Fruit fly (Drosophila melanogaster) whole organism, embryonic: ENCODE measurements around the gene MESR3.

Source experiments
- Adf1 ChIP-seq: fragments of 200-800 bp; sonication (Bioruptor generic); IDR thresholded peaks from 2 replicates; pipeline ENCODE4 v1.3.6; 2022; ENCODE audit warnings: missing biosample characterization, missing genetic modification characterization
- Awh ChIP-seq: fragments of 200-800 bp; sonication (Bioruptor generic); IDR thresholded peaks from 2 replicates; pipeline ENCODE4, ENCODE4 v1.3.6; 2022; ENCODE audit warnings: missing biosample characterization, missing genetic modification characterization
- Bgb ChIP-seq: fragments of 200-800 bp; sonication (Bioruptor generic); IDR thresholded peaks from 2 replicates; pipeline ENCODE4 v1.3.6; 2022; ENCODE audit warnings: missing biosample characterization, missing genetic modification characterization; ENCODE audit not compliant: partially characterized antibody
- Blimp-1 ChIP-seq: fragments of 200-800 bp; sonication (Bioruptor generic); optimal IDR thresholded peaks from 3 replicates; lab custom pipeline; 2018; ENCODE audit warnings: missing biosample characterization, missing genetic modification characterization, mild to moderate bottlenecking, moderate library complexity, missing genetic modification reagents
- Bteb2 ChIP-seq: fragments of 200-800 bp; sonication (Bioruptor generic); optimal IDR thresholded peaks from 2 replicates; lab custom pipeline; 2016; ENCODE audit warnings: missing biosample characterization, missing genetic modification characterization
- CG10565 ChIP-seq: fragments of 200-800 bp; sonication (Bioruptor generic); optimal IDR thresholded peaks from 3 replicates; lab custom pipeline; 2016; ENCODE audit warnings: missing biosample characterization, mild to moderate bottlenecking, missing genetic modification characterization
- CG10654 ChIP-seq: fragments of 200-800 bp; sonication (Bioruptor generic); optimal IDR thresholded peaks from 2 replicates; lab custom pipeline; 2016; ENCODE audit warnings: missing biosample characterization, missing genetic modification characterization
- CG12155 ChIP-seq: fragments of 200-800 bp; sonication (Bioruptor generic); optimal IDR thresholded peaks from 3 replicates; lab custom pipeline; 2016; ENCODE audit warnings: missing biosample characterization, missing genetic modification characterization
- CG12236 ChIP-seq: fragments of 200-800 bp; sonication (Bioruptor generic); optimal IDR thresholded peaks from 2 replicates; lab custom pipeline; 2016; ENCODE audit warnings: missing biosample characterization, missing genetic modification characterization
- CG13296 ChIP-seq: fragments of 200-800 bp; sonication (Bioruptor generic); optimal IDR thresholded peaks from 3 replicates; lab custom pipeline; 2018; ENCODE audit warnings: missing biosample characterization, mild to moderate bottlenecking, missing genetic modification characterization
- CG14441 ChIP-seq: fragments of 200-800 bp; sonication (Bioruptor generic); IDR thresholded peaks from 2 replicates; pipeline ENCODE4 v1.3.6; 2022; ENCODE audit warnings: missing biosample characterization, missing genetic modification characterization
- CG15601 ChIP-seq: fragments of 200-800 bp; sonication (Bioruptor generic); optimal IDR thresholded peaks from 3 replicates; lab custom pipeline; 2019; ENCODE audit warnings: missing biosample characterization, mild to moderate bottlenecking, missing genetic modification characterization, moderate library complexity
- CG17612 ChIP-seq: fragments of 200-800 bp; sonication (Bioruptor generic); IDR thresholded peaks from 2 replicates; pipeline ENCODE4 v1.3.6; 2022; ENCODE audit warnings: missing biosample characterization, missing genetic modification characterization
- CG17829 ChIP-seq: fragments of 200-800 bp; optimal IDR thresholded peaks from 2 replicates; lab custom pipeline; 2019; ENCODE audit warnings: missing biosample characterization, mild to moderate bottlenecking, missing genetic modification characterization, moderate library complexity
- CG2875 ChIP-seq: fragments of 200-800 bp; sonication (Bioruptor generic); optimal IDR thresholded peaks from 2 replicates; lab custom pipeline; 2017; ENCODE audit warnings: missing biosample characterization, mild to moderate bottlenecking, missing genetic modification characterization, missing genetic modification reagents
- CG3163 ChIP-seq: fragments of 200-800 bp; sonication (Bioruptor generic); optimal IDR thresholded peaks from 3 replicates; lab custom pipeline; 2016; ENCODE audit warnings: missing biosample characterization, missing genetic modification characterization
- CG42726 ChIP-seq: fragments of 200-800 bp; sonication (Bioruptor generic); IDR thresholded peaks from 2 replicates; pipeline ENCODE4 v1.3.6; 2022; ENCODE audit warnings: missing biosample characterization, missing genetic modification characterization; ENCODE audit not compliant: partially characterized antibody
- CG4360 ChIP-seq: fragments of 200-800 bp; sonication (Bioruptor generic); IDR thresholded peaks from 2 replicates; pipeline ENCODE4 v1.3.6; 2022; ENCODE audit warnings: missing biosample characterization, missing genetic modification characterization
- CG5245 ChIP-seq: fragments of 200-800 bp; sonication (Bioruptor generic); optimal IDR thresholded peaks from 3 replicates; lab custom pipeline; 2016; ENCODE audit warnings: missing biosample characterization, missing genetic modification characterization
- CG6689 ChIP-seq: fragments of 200-800 bp; sonication (Bioruptor generic); IDR thresholded peaks from 2 replicates; pipeline ENCODE4 v1.3.6; 2022; ENCODE audit warnings: missing biosample characterization, missing genetic modification characterization
- CG7556 ChIP-seq: fragments of 200-800 bp; sonication (Bioruptor generic); optimal IDR thresholded peaks from 2 replicates; lab custom pipeline; 2017; ENCODE audit warnings: missing biosample characterization, mild to moderate bottlenecking, missing genetic modification characterization
- CG8944 ChIP-seq: fragments of 200-800 bp; sonication (Bioruptor generic); optimal IDR thresholded peaks from 3 replicates; lab custom pipeline; 2016; ENCODE audit warnings: missing biosample characterization, missing genetic modification characterization
- CG9437 ChIP-seq: fragments of 200-800 bp; sonication (Bioruptor generic); optimal IDR thresholded peaks from 2 replicates; lab custom pipeline; 2018; ENCODE audit warnings: missing biosample characterization, mild to moderate bottlenecking, missing genetic modification characterization
- Dek ChIP-seq: fragments of 200-800 bp; sonication (Bioruptor generic); optimal IDR thresholded peaks from 3 replicates; lab custom pipeline; 2019; ENCODE audit warnings: missing biosample characterization, mild to moderate bottlenecking, missing genetic modification characterization, moderate library complexity
- Doc3 ChIP-seq: fragments of 200-800 bp; sonication (Bioruptor generic); IDR thresholded peaks from 3 replicates; pipeline ENCODE4 v1.3.6; 2022; ENCODE audit warnings: missing biosample characterization, missing genetic modification characterization; ENCODE audit not compliant: partially characterized antibody
- E2f2 ChIP-seq: fragments of 200-800 bp; sonication (Bioruptor generic); IDR thresholded peaks from 2 replicates; pipeline ENCODE4 v1.3.6; 2022; ENCODE audit warnings: missing biosample characterization, missing genetic modification characterization
- Fer1 ChIP-seq: fragments of 200-800 bp; sonication (Bioruptor generic); optimal IDR thresholded peaks from 2 replicates; lab custom pipeline; 2017; ENCODE audit warnings: missing biosample characterization, mild to moderate bottlenecking, missing genetic modification characterization
- Hey ChIP-seq: fragments of 200-800 bp; sonication (Bioruptor generic); optimal IDR thresholded peaks from 3 replicates; lab custom pipeline; 2018; ENCODE audit warnings: missing biosample characterization, mild to moderate bottlenecking, missing genetic modification characterization
- MTF-1 ChIP-seq: fragments of 200-800 bp; sonication (Bioruptor generic); optimal IDR thresholded peaks from 2 replicates; lab custom pipeline; 2018; ENCODE audit warnings: missing biosample characterization, mild to moderate bottlenecking, missing genetic modification characterization, borderline replicate concordance
- NC2α ChIP-seq: fragments of 200-800 bp; sonication (Bioruptor generic); optimal IDR thresholded peaks from 2 replicates; lab custom pipeline; 2016; ENCODE audit warnings: missing biosample characterization, missing genetic modification characterization
- Nf-YA ChIP-seq: fragments of 200-800 bp; sonication (Bioruptor generic); IDR thresholded peaks from 2 replicates; pipeline ENCODE4 v1.3.6; 2022; ENCODE audit warnings: missing biosample characterization, missing genetic modification characterization
- Oli ChIP-seq: fragments of 200-800 bp; sonication (Bioruptor generic); optimal IDR thresholded peaks from 2 replicates; lab custom pipeline; 2018; ENCODE audit warnings: missing biosample characterization, mild to moderate bottlenecking, missing genetic modification characterization, moderate library complexity
- ap ChIP-seq: fragments of 200-800 bp; sonication (Bioruptor generic); IDR thresholded peaks from 2 replicates; pipeline ENCODE4 v1.3.6; 2022; ENCODE audit warnings: missing biosample characterization, missing genetic modification characterization
- corto ChIP-seq: fragments of 200-800 bp; sonication (Bioruptor generic); optimal IDR thresholded peaks from 2 replicates; lab custom pipeline; 2016; ENCODE audit warnings: missing biosample characterization, mild to moderate bottlenecking, missing genetic modification characterization, moderate library complexity
- dm ChIP-seq: fragments of 200-800 bp; sonication (Bioruptor generic); optimal IDR thresholded peaks from 3 replicates; lab custom pipeline; 2016; ENCODE audit warnings: missing biosample characterization, missing genetic modification characterization
- ems ChIP-seq: fragments of 200-800 bp; sonication (Bioruptor generic); optimal IDR thresholded peaks from 3 replicates; lab custom pipeline; 2016; ENCODE audit warnings: missing biosample characterization, missing genetic modification characterization
- fd3F ChIP-seq: fragments of 200-800 bp; sonication (Bioruptor generic); optimal IDR thresholded peaks from 2 replicates; lab custom pipeline; 2018; ENCODE audit warnings: missing biosample characterization, mild to moderate bottlenecking, missing genetic modification characterization, moderate library complexity
- gsb ChIP-seq: fragments of 200-800 bp; sonication (Bioruptor generic); IDR thresholded peaks from 2 replicates; pipeline ENCODE4 v1.3.6; 2022; ENCODE audit warnings: missing biosample characterization, missing genetic modification characterization
- jigr1 ChIP-seq: fragments of 200-800 bp; sonication (Bioruptor generic); IDR thresholded peaks from 3 replicates; pipeline ENCODE4 v1.3.6; 2022; ENCODE audit warnings: missing biosample characterization, missing genetic modification characterization
- jing ChIP-seq: fragments of 200-800 bp; sonication (Bioruptor generic); optimal IDR thresholded peaks from 2 replicates; lab custom pipeline; 2018; ENCODE audit warnings: missing biosample characterization, mild to moderate bottlenecking, missing genetic modification characterization
- peb ChIP-seq: fragments of 200-800 bp; sonication (Bioruptor generic); IDR thresholded peaks from 2 replicates; pipeline ENCODE4 v1.3.6; 2022; ENCODE audit warnings: missing biosample characterization, missing genetic modification characterization
- pum ChIP-seq: fragments of 200-800 bp; sonication (Bioruptor generic); optimal IDR thresholded peaks from 2 replicates; lab custom pipeline; 2016; ENCODE audit warnings: missing biosample characterization, missing genetic modification characterization
- scrt ChIP-seq: fragments of 200-800 bp; sonication (Bioruptor generic); optimal IDR thresholded peaks from 2 replicates; lab custom pipeline; 2018; ENCODE audit warnings: missing biosample characterization, mild to moderate bottlenecking, missing genetic modification characterization, moderate library complexity
- sim ChIP-seq: fragments of 200-800 bp; sonication (Bioruptor generic); IDR thresholded peaks from 2 replicates; pipeline ENCODE4 v1.3.6; 2022; ENCODE audit warnings: missing biosample characterization, missing genetic modification characterization
- sima ChIP-seq: fragments of 200-800 bp; sonication (Bioruptor generic); optimal IDR thresholded peaks from 2 replicates; lab custom pipeline; 2016; ENCODE audit warnings: missing biosample characterization, missing genetic modification characterization
- sisA ChIP-seq: fragments of 200-800 bp; sonication (Bioruptor generic); IDR thresholded peaks from 2 replicates; pipeline ENCODE4 v1.3.6; 2022; ENCODE audit warnings: missing biosample characterization, missing genetic modification characterization
- tx ChIP-seq: fragments of 200-800 bp; sonication (Bioruptor generic); optimal IDR thresholded peaks from 2 replicates; lab custom pipeline; 2016; ENCODE audit warnings: missing biosample characterization, missing genetic modification characterization
- yki ChIP-seq: fragments of >200 bp; optimal IDR thresholded peaks from 3 replicates; lab custom pipeline; 2018

The MESR3 gene

DNA sequence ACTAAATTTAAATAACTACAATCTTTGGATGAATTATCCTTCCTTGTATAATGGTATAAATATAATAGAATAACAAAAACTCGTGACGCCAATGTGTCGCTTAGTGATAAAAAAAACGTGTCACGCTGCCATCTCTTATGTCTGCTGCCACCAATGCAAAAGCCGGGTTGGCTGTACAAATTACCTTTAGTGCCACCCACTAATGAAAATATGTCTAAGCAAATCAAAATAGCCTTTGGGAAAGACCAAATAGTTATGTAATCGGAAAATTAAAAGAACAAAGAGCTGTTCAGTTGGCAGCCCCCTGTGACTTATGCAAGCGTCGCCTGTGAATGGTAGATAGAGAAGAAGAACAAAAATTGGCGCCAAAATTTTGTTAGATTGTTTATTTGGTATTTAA lies 72.3 kb downstream of the MESR3 start, which contains the start of gene CG10336 (continued):
- TF ChIP-seq Bgb (GFP tag; lab: Robert Waterston, UW) (peak; percentile 19; the same call in 1 of the 2 replicates), MTF-1 (GFP tag; lab: Kevin White, UChicago) (no peak), CG12236 (no peak), ap (GFP tag; lab: Robert Waterston, UW) (no peak), sim (GFP tag; lab: Robert Waterston, UW) (no peak), Hey (no peak)

DNA sequence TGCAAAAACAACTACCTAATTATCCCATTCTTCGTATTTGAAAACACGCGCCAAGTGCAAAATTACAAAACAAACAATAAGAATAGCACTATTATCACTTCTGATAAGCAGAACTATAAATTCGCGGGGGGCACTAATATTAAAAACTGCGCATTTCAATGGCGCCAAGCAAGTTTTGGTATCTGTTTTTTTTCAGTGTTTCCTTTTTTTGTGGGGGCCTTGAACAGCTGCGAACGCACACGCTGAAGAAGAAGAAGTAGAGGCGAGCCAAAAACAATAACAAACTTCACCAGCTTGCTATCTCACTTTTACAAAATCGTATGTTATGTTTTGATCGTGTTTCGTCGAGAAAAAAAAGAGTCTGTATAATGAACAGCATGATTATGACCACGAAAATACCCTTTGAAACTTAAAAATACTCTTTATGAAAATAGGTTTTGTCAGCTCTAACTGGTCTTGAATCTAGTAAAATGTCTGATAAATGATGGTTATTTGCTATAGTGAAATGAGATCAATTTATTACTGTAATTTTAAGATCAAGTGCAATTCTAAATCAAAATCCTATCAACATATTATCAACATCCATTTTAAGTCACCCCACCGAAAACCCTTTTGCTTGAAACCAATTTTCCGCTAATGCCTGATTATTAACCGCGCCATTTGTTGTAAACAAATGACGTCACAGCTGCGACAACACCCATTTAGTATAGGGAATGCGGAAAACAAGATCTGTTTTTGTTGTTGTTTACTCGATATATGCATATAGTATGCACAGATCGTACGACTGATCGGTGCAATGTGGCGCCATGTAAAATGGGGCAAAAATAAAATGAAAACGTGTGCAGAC lies 77.0 kb downstream of the MESR3 start:
- TF ChIP-seq Doc3 (GFP tag; lab: Robert Waterston, UW) (no peak), CG4360 (GFP tag; lab: Robert Waterston, UW) (peak; percentile 59), Blimp-1 (GFP tag; lab: Kevin White, UChicago) (peak; percentile 48), Bteb2 (GFP tag; lab: Kevin White, UChicago) (peak; percentile 58), peb (GFP tag; lab: Robert Waterston, UW) (no peak), CG42726 (GFP tag; lab: Robert Waterston, UW) (no peak), yki (no peak), NC2α (GFP tag; lab: Kevin White, UChicago) (peak; percentile 17), CG9437 (GFP tag; lab: Kevin White, UChicago) (peak; percentile 58), CG13296 (GFP tag; lab: Kevin White, UChicago) (peak; percentile 72), jing (GFP tag; lab: Kevin White, UChicago) (peak; percentile 5), Adf1 (GFP tag; lab: Robert Waterston, UW) (no peak; the same call in 1 of the 2 replicates), Awh (GFP tag; lab: Robert Waterston, UW) (0 out of 2 replicates have a peak, but pooled peaks have one; percentile 33), Dek (tag; lab: Kevin White, UChicago) (peak; percentile 36), tx (GFP tag; lab: Kevin White, UChicago) (peak; percentile 49), CG14441 (GFP tag; lab: Robert Waterston, UW) (peak; percentile 86), CG7556 (GFP tag; lab: Kevin White, UChicago) (peak; percentile 70), fd3F (no peak), CG15601 (tag; lab: Kevin White, UChicago) (no peak), CG8944 (GFP tag; lab: Kevin White, UChicago) (peak; percentile 52), Nf-YA (GFP tag; lab: Robert Waterston, UW) (peak; percentile 79), CG12155 (GFP tag; lab: Kevin White, UChicago) (peak; percentile 57), sima (no peak), CG17612 (GFP tag; lab: Robert Waterston, UW) (0 out of 2 replicates have a peak, but pooled peaks have one; percentile 12), CG6689 (GFP tag; lab: Robert Waterston, UW) (peak; percentile 69), E2f2 (GFP tag; lab: Robert Waterston, UW) (peak; percentile 73; the same call in 1 of the 2 replicates), Fer1 (GFP tag; lab: Kevin White, UChicago) (peak; percentile 59), CG17829 (tag; lab: Kevin White, UChicago) (peak; percentile 30), dm (GFP tag; lab: Kevin White, UChicago) (peak; percentile 66), corto (GFP tag; lab: Kevin White, UChicago) (no peak), pum (GFP tag; lab: Kevin White, UChicago) (peak; percentile 27), gsb (0 out of 2 replicates have a peak, but pooled peaks have one; percentile 16), sisA (GFP tag; lab: Robert Waterston, UW) (peak; percentile 54; the same call in 1 of the 2 replicates), CG5245 (no peak), Oli (tag; lab: Kevin White, UChicago) (peak; percentile 8), scrt (GFP tag; lab: Kevin White, UChicago) (peak; percentile 40), ems (GFP tag; lab: Kevin White, UChicago) (peak; percentile 41), CG10565 (no peak), CG10654 (GFP tag; lab: Kevin White, UChicago) (peak; percentile 4), CG3163 (GFP tag; lab: Kevin White, UChicago) (peak; percentile 38), CG2875 (GFP tag; lab: Kevin White, UChicago) (peak; percentile 21), jigr1 (GFP tag; lab: Robert Waterston, UW) (no peak)
